Worm (Caenorhabditis elegans): ENCODE results near the gene enee-1.

enee-1 gene

DNA sequence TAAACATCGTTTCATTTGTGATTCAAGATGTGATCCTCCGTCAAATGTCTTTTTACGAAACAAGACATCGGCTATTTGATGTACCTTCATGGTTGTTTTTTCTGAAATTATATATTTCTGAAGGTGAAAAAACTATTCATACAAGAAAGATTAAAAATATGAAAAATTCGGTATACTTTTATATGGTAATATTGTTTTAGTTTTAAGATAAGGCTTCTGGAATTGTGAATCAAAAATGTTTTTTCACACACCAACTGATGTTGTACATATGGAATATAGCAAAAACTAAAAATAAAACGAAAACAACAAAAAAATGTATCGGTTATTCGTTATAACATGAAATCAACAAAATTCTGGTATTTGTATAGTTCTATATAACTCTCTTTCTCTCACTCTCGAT lies 12.7 kb downstream of the enee-1 start, which contains the start of gene F23F1.6:
TSS of gene F23F1.6 (minus strand) at position 101 of the 400 bp plus-strand sequence.
- TF ChIP-seq ceh-19 (GFP tag; optimal IDR thresholded peaks at IDR 0.05): no peak
- TF ChIP-seq rnt-1 (tag; optimal IDR thresholded peaks at IDR 0.05): no peak
- TF ChIP-seq hlh-6 (tag; optimal IDR thresholded peaks at IDR 0.05): no peak
- no peak for TF ChIP-seq pax-1 (tag; optimal IDR thresholded peaks at IDR 0.05)
- TF ChIP-seq ceh-22 (tag; optimal IDR thresholded peaks at IDR 0.05): no peak
- no peak for TF ChIP-seq dve-1 (tag; optimal IDR thresholded peaks at IDR 0.05)
- no peak for TF ChIP-seq ets-4 (tag; optimal IDR thresholded peaks at IDR 0.05)
- TF ChIP-seq zip-5 (tag; optimal IDR thresholded peaks at IDR 0.05): no peak
- TF ChIP-seq ceh-45 (GFP tag; IDR thresholded peaks at IDR 0.05): no peak
- no peak for TF ChIP-seq ceh-9 (tag; optimal IDR thresholded peaks at IDR 0.05)
- TF ChIP-seq F13H6.1 (tag; optimal IDR thresholded peaks at IDR 0.05): no peak
- no peak for TF ChIP-seq npax-4 (tag; optimal IDR thresholded peaks at IDR 0.05)
- no peak for TF ChIP-seq ceh-30 (tag; optimal IDR thresholded peaks at IDR 0.05)
- TF ChIP-seq che-1 (tag; optimal IDR thresholded peaks at IDR 0.05): no peak
- no peak for TF ChIP-seq C38D4.7 (GFP tag; optimal IDR thresholded peaks at IDR 0.05)
- no peak for TF ChIP-seq pros-1 (tag; optimal IDR thresholded peaks at IDR 0.05)
- no peak for TF ChIP-seq sox-4 (tag; optimal IDR thresholded peaks at IDR 0.05)
- no peak for TF ChIP-seq unc-55 (GFP tag; optimal IDR thresholded peaks at IDR 0.05)
- no peak for TF ChIP-seq madf-2 (tag; optimal IDR thresholded peaks at IDR 0.05)
- no peak for TF ChIP-seq hlh-15 (tag; optimal IDR thresholded peaks at IDR 0.05)

DNA sequence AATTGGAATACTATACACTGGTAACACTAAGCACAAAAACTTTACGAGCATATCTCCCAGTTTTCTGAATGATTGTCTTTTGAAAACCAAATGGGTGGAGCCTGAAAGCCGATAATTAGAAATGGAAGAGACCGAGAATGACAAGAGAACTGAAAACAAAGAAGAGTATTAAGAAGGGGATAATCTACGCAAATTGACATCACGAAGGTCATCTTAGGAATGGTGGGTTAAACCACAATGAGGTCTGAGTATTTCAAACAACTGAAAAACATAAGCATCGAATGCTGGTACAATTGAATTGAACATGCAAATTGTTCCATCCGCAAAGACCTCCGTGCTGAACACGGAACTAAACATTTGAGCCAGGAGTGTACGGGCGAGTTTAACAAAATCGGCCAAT lies 15.0 kb downstream of the enee-1 start, which contains the start of gene spp-24:
TSS of gene spp-24 (minus strand) at position 101 of the 400 bp plus-strand sequence.
- TF ChIP-seq odd-2 (tag; optimal IDR thresholded peaks at IDR 0.05) (no peak), dve-1 (tag; optimal IDR thresholded peaks at IDR 0.05) (no peak), T23F11.4 (GFP tag; optimal IDR thresholded peaks at IDR 0.05) (no peak), C08G9.2 (tag; optimal IDR thresholded peaks at IDR 0.05) (no peak), pat-9 (tag; optimal IDR thresholded peaks at IDR 0.05) (no peak), unc-86 (tag; optimal IDR thresholded peaks at IDR 0.05) (no peak), sox-2 (GFP tag; IDR thresholded peaks at IDR 0.05) (no peak), mec-3 (tag; optimal IDR thresholded peaks at IDR 0.05; ENCODE audit: borderline replicate concordance) (no peak), hlh-13 (GFP tag; optimal IDR thresholded peaks at IDR 0.05) (no peak), eyg-1 (tag; optimal IDR thresholded peaks at IDR 0.05) (no peak), rnt-1 (tag; optimal IDR thresholded peaks at IDR 0.05) (no peak), ref-2 (tag; optimal IDR thresholded peaks at IDR 0.05) (no peak)

DNA sequence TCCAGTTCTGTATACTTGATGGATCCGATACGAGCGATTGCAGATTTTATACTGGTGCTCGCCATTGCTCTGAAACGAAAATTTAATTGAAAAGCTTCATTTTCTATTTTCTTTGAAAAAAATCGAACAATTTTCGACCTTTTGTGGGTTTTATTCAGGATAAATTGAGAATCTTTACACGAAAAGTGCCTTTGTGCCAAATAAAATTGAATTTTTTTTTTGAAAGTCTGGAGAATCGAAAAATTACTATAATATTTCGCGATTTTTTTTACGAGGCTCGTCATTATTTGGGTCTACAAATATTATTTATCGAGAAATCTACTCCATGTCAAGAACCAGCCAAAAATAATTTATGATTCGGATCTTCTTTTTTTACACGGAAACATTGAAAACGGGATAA lies 17.4 kb downstream of the enee-1 start, which contains the start of gene F23F1.10:
TSS of gene F23F1.10 (minus strand) at position 69 of the 400 bp plus-strand sequence.
- TF ChIP-seq ahr-1 (tag; optimal IDR thresholded peaks at IDR 0.05): no peak
- no peak for TF ChIP-seq K02D7.2 (tag; optimal IDR thresholded peaks at IDR 0.05)
- no peak for TF ChIP-seq pat-9 (tag; optimal IDR thresholded peaks at IDR 0.05)
- TF ChIP-seq T23F11.4 (GFP tag; optimal IDR thresholded peaks at IDR 0.05): no peak
- no peak for TF ChIP-seq hlh-15 (tag; optimal IDR thresholded peaks at IDR 0.05)

DNA sequence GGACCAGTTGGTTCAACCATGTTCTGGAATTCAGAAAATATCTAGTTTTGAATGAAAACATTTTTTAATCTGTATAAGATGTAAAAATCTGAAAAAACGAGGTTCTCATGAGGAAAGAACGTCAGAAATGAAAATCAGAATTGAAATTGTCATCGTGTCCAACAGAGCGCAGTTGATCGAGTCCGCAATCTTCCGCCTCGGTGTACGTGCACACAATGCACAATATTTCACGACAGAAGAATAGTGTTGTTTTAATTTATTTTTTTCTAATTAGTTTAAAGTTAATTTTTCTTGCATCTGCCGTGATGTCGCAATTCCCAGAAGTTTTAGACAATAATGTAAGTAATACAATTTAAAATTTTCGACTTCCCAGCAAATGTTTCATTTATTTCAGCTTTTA lies 19.2 kb downstream of the enee-1 start, which contains the start of gene nfyc-1:
TSS of gene nfyc-1 (plus strand) at position 268 of the 400 bp plus-strand sequence.
- TF ChIP-seq unc-55 (GFP tag; optimal IDR thresholded peaks at IDR 0.05) (peak; percentile 36), ceh-6 (GFP tag; optimal IDR thresholded peaks at IDR 0.05) (no peak), syd-9 (tag; optimal IDR thresholded peaks at IDR 0.05) (no peak), unc-42 (tag; optimal IDR thresholded peaks at IDR 0.05) (peak; percentile 76), elt-2 (tag; optimal IDR thresholded peaks at IDR 0.05) (no peak), unc-86 (tag; optimal IDR thresholded peaks at IDR 0.05) (no peak), ceh-31 (tag; optimal IDR thresholded peaks at IDR 0.05) (no peak), ceh-2 (tag; optimal IDR thresholded peaks at IDR 0.05) (no peak), hlh-8 (tag; optimal IDR thresholded peaks at IDR 0.05) (no peak), unc-3 (GFP tag; conservative IDR thresholded peaks at IDR 0.05) (no peak), unc-3 (tag; optimal IDR thresholded peaks at IDR 0.05) (no peak), pat-9 (tag; optimal IDR thresholded peaks at IDR 0.05) (no peak), C38D4.7 (GFP tag; optimal IDR thresholded peaks at IDR 0.05) (no peak), nfya-1 (tag; optimal IDR thresholded peaks at IDR 0.05) (peak; percentile 28), ceh-30 (tag; optimal IDR thresholded peaks at IDR 0.05) (no peak)

Measured in whole organism, late embryonic.